Fruit fly (Drosophila melanogaster): Measurements from ENCODE around the gene RPA3.

RPA3 gene

DNA sequence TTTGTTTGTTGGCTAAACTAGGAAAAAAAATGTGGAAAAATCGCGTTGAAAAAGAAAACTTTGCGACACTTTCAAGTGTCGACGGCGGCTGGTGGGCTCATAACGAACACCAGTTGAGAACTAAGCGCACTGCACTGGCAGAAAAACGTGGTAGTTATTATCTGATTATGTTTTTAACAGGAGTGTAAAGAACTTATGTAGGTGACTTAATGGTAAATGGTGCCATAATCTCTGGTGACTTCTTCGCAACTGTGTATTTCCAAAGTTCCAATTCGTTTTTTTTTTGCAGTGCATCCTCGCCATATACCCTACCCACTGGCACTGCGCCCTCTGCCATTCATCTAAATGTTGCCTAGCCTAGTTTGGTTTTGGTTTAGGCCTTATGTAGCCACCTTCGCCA is 37.4 kb upstream of the RPA3 start:
- TF ChIP-seq CG7045 (GFP tag; optimal IDR thresholded peaks at IDR 0.05) (no peak), Mnt (GFP tag; optimal IDR thresholded peaks at IDR 0.05) (no peak), bab1 (GFP tag; optimal IDR thresholded peaks at IDR 0.05) (no peak), cic (GFP tag; optimal IDR thresholded peaks at IDR 0.05) (no peak), CG1620 (GFP tag; optimal IDR thresholded peaks at IDR 0.05) (no peak), toe (GFP tag; optimal IDR thresholded peaks at IDR 0.05) (no peak), CG12768 (GFP tag; optimal IDR thresholded peaks at IDR 0.05) (no peak), pad (GFP tag; optimal IDR thresholded peaks at IDR 0.05) (no peak), CG7101 (tag; optimal IDR thresholded peaks at IDR 0.05) (no peak), Crg-1 (GFP tag; optimal IDR thresholded peaks at IDR 0.05) (no peak), ovo (GFP tag; optimal IDR thresholded peaks at IDR 0.05) (no peak), Hr96 (GFP tag; optimal IDR thresholded peaks at IDR 0.05) (no peak)

dm6 chrX:11651420-11651819 is 35.8 kb upstream of the RPA3 start:
- TF ChIP-seq CG7101 (tag; optimal IDR thresholded peaks at IDR 0.05) (no peak), CG11617 (GFP tag; optimal IDR thresholded peaks at IDR 0.05) (no peak), Hr96 (GFP tag; optimal IDR thresholded peaks at IDR 0.05) (no peak)

DNA sequence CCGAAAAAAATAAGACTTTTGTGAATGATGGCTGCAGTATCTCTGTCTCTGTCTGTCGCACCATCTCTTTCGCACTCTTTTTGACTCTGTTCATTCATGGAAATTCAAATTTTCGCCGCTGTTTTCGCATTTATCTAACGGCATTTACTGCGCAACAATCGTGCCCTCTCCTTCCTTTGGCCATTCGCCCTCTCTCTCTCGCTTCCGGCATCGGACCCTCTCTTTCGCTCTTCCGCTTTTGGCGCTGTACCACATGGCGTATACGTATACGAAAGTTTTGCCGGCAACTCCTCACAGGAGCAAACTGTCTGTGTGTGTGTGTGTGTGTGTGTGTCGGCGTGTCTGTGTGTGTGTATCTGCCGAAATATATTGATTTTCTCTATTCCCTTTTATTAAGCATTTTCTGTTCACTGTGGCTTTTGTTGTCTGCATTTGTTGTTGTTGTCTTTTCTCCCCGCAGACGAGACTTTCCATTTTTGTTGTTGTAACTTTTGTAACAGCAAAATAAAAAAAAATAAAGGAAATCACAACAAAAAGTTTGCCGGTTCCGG is 29.0 kb upstream of the RPA3 start:
- TF ChIP-seq pad (GFP tag; optimal IDR thresholded peaks at IDR 0.05) (no peak), CG11617 (GFP tag; optimal IDR thresholded peaks at IDR 0.05) (no peak), CG5204 (GFP tag; optimal IDR thresholded peaks at IDR 0.05) (no peak), CG12768 (GFP tag; optimal IDR thresholded peaks at IDR 0.05) (no peak), bab1 (GFP tag; optimal IDR thresholded peaks at IDR 0.05) (no peak), CG7045 (GFP tag; optimal IDR thresholded peaks at IDR 0.05) (no peak)

DNA sequence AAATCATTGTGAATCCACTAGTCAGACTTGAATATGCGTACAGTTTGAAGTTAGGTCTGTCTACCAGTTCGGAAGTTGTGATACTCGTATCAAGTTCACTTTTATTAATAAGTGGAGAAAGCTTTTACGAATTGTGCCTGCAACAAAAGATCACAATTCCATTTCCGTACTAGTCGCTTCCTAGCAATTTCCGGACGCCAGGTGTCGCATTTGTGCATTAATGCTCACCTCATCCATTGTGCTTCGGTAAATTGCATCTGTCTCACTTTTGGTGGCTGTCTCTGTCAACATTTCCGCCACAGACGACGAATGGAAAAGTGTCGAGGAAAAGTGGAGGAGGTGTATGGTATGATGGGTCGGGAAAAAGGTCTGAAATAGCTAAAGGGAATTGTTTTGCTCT is 27.6 kb upstream of the RPA3 start:
- no peak for TF ChIP-seq cic (GFP tag; optimal IDR thresholded peaks at IDR 0.05)
- no peak for TF ChIP-seq CG5204 (GFP tag; optimal IDR thresholded peaks at IDR 0.05)
- TF ChIP-seq CG12768 (GFP tag; optimal IDR thresholded peaks at IDR 0.05) = no peak
- TF ChIP-seq CG7045 (GFP tag; optimal IDR thresholded peaks at IDR 0.05) = no peak
- TF ChIP-seq Crg-1 (GFP tag; optimal IDR thresholded peaks at IDR 0.05) = no peak
- no peak for TF ChIP-seq CG33017 (tag; optimal IDR thresholded peaks at IDR 0.05)
- no peak for TF ChIP-seq Clk (GFP tag; optimal IDR thresholded peaks at IDR 0.05)
- TF ChIP-seq pad (GFP tag; optimal IDR thresholded peaks at IDR 0.05) = no peak
- TF ChIP-seq Mnt (GFP tag; optimal IDR thresholded peaks at IDR 0.05) = no peak
- TF ChIP-seq toe (GFP tag; optimal IDR thresholded peaks at IDR 0.05) = no peak
- TF ChIP-seq tj (GFP tag; optimal IDR thresholded peaks at IDR 0.05) = no peak
- no peak for TF ChIP-seq kay (GFP tag; ENCODE audit: borderline replicate concordance)

DNA sequence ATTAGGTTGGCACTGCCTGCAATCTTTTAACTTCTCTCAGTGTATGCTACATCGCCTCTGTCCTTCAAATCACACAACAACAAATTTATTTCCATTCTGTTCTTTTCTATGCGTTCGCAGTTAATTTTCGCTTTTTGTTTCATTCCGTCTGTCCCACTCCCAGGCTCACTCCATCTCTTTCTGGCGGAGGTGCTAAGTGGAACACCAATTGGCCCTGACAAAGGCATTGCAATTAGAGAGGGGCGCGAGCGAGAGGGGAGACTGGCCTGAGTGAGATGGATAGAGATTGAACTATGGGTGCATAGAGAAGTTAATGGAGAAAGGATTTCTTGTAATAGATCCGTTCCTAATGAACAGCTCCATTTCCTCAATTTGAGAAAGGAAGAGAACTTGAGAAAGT is 24.8 kb upstream of the RPA3 start:
- TF ChIP-seq Clk (GFP tag; optimal IDR thresholded peaks at IDR 0.05) (no peak), cnc (optimal IDR thresholded peaks at IDR 0.05) (no peak), ovo (GFP tag; optimal IDR thresholded peaks at IDR 0.05) (no peak), CG1620 (GFP tag; optimal IDR thresholded peaks at IDR 0.05) (no peak), toe (GFP tag; optimal IDR thresholded peaks at IDR 0.05) (no peak), Crg-1 (GFP tag; optimal IDR thresholded peaks at IDR 0.05) (no peak), CG7101 (tag; optimal IDR thresholded peaks at IDR 0.05) (no peak)

- no peak for TF ChIP-seq CG1620 (GFP tag; optimal IDR thresholded peaks at IDR 0.05)
- no peak for TF ChIP-seq pad (GFP tag; optimal IDR thresholded peaks at IDR 0.05)
- no peak for TF ChIP-seq bab1 (GFP tag; optimal IDR thresholded peaks at IDR 0.05)
- no peak for TF ChIP-seq CG7045 (GFP tag; optimal IDR thresholded peaks at IDR 0.05)
- no peak for TF ChIP-seq CG7101 (tag; optimal IDR thresholded peaks at IDR 0.05)
- no peak for TF ChIP-seq Clk (GFP tag; optimal IDR thresholded peaks at IDR 0.05)
- TF ChIP-seq ovo (GFP tag; optimal IDR thresholded peaks at IDR 0.05) = no peak
- no peak for TF ChIP-seq cnc (optimal IDR thresholded peaks at IDR 0.05)
Measured at dm6 chrX:11631704-11632103, 16.1 kb upstream of the RPA3 start.

DNA sequence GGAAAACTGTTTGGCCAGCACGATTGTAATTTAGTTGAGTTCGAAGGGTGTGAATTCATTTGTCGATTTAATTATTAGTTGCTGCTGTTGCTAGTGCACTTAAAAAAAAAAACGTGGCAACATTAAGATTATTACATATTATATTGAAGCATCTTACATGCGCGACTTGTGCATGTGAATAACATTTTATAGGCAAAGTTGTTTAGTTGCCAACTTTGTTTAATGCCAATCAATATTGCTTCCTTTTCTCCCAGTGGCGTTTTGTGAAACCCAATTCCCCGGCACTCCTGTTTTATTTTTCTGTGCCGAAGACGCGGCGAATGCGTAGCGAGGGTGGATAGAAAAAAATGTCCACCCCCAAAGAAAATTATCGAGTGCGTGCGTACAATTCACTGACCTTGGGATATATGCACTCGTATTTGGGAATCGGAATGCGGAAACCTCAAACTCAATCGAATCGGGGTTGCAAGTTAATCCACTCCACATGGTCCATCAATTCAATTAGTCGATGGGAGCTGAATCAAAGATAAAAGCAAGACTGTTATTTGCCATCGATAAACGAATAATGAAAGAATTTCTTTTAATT is 13.4 kb upstream of the RPA3 start:
- TF ChIP-seq CG7045 (GFP tag; optimal IDR thresholded peaks at IDR 0.05) (no peak), kay (GFP tag; ENCODE audit: borderline replicate concordance) (peak; percentile 12)

DNA sequence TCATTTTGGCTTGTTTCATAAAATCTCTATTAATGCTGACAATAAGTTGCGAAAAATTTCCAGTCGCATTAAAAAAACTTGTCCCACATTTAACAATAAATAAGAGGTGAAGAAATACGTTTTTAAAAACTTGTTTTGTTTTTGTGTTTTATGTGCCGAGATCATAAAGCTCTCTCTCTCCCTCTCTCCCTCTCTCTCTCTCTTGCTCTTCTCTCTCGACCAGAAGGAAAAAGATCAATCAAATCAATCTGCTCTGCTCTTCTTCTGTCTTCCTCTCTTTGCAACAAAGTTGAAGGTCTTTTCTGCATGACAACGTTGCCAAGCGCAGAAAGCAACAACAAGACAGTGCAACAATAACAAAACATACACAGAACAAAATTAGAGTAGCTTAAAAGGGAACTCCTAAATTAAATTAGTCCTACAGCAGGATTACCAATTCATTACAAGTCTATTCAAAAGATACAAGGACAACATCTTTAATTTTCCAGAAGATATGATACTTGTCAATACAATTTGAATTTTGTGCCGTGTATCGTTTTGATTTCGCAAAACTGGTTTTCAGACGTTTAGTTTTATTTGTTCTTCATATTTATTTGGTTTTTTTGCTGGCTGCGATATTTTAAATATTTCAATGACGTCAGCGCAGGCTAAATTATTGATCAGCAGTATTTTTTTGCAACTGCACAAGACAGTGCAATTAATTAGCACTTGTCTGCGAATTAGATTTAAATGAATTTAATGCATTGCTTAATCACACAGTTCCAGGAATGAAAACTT is 7.2 kb upstream of the RPA3 start:
- TF ChIP-seq bab1 (GFP tag; optimal IDR thresholded peaks at IDR 0.05) (peak; percentile 94), CG5204 (GFP tag; optimal IDR thresholded peaks at IDR 0.05) (peak; percentile 37), Hr96 (GFP tag; optimal IDR thresholded peaks at IDR 0.05) (no peak), tj (GFP tag; optimal IDR thresholded peaks at IDR 0.05) (peak; percentile 97), CG12768 (GFP tag; optimal IDR thresholded peaks at IDR 0.05) (no peak), CG1620 (GFP tag; optimal IDR thresholded peaks at IDR 0.05) (peak; percentile 75), cnc (optimal IDR thresholded peaks at IDR 0.05) (no peak), CG14711 (tag; optimal IDR thresholded peaks at IDR 0.05) (peak; percentile 87), pad (GFP tag; optimal IDR thresholded peaks at IDR 0.05) (peak; percentile 78), toe (GFP tag; optimal IDR thresholded peaks at IDR 0.05) (no peak), CG33017 (tag; optimal IDR thresholded peaks at IDR 0.05) (peak; percentile 52), Mnt (GFP tag; optimal IDR thresholded peaks at IDR 0.05) (peak; percentile 50), kay (GFP tag; ENCODE audit: borderline replicate concordance) (peak; percentile 66), Clk (GFP tag; optimal IDR thresholded peaks at IDR 0.05) (no peak), ovo (GFP tag; optimal IDR thresholded peaks at IDR 0.05) (no peak), CG11617 (GFP tag; optimal IDR thresholded peaks at IDR 0.05) (peak; percentile 44), cic (GFP tag; optimal IDR thresholded peaks at IDR 0.05) (no peak), CG7045 (GFP tag; optimal IDR thresholded peaks at IDR 0.05) (peak; percentile 31), Crg-1 (GFP tag; optimal IDR thresholded peaks at IDR 0.05) (peak; percentile 67), CG7101 (tag; optimal IDR thresholded peaks at IDR 0.05) (peak; percentile 79)

Data from whole organism, adult.